Worm (Caenorhabditis elegans) whole organism, L1 larva: ENCODE data around the gene F23D12.3.

ENCODE experiments used
- ama-1 ChIP-seq: fragments of 150-350 bp; optimal IDR thresholded peaks from 2 replicates; lab custom pipeline; 2014
- blmp-1 ChIP-seq: fragments of 150-350 bp; optimal IDR thresholded peaks from 2 replicates; lab custom pipeline; 2014; ENCODE audit warnings: missing biosample characterization, missing genetic modification characterization
- efl-1 ChIP-seq, 4 experiments: fragments of 150-350 bp; optimal IDR thresholded peaks in 3 of 4; peaks in 1 of 4; 1 replicate in 1 of 4; 2 replicates in 3 of 4; lab custom pipeline; 2014; ENCODE audit warnings: missing biosample characterization in 2 of 4, missing genetic modification characterization in 2 of 4, missing genetic modification reagents in 2 of 4
- fkh-4 ChIP-seq: sonication (generic microtip); optimal IDR thresholded peaks from 2 replicates; lab custom pipeline; 2016; ENCODE audit warnings: missing compliant biosample characterization, missing genetic modification characterization, borderline replicate concordance
- grh-1 ChIP-seq: fragments of 200-800 bp; sonication (Bioruptor generic); IDR thresholded peaks from 2 replicates; pipeline ENCODE4 v1.3.6; 2022; ENCODE audit warnings: missing genetic modification reagents, missing genetic modification characterization, missing compliant biosample characterization
- nhr-11 ChIP-seq: fragments of 150-350 bp; optimal IDR thresholded peaks from 2 replicates; lab custom pipeline; 2014; ENCODE audit warnings: missing biosample characterization, missing genetic modification characterization
- pqm-1 ChIP-seq: sonication (generic microtip); optimal IDR thresholded peaks from 3 replicates; lab custom pipeline; 2017; ENCODE audit warnings: missing biosample characterization, missing genetic modification characterization
- snpc-4 ChIP-seq: fragments of 150-350 bp; optimal IDR thresholded peaks from 2 replicates; lab custom pipeline; 2014; ENCODE audit warnings: missing biosample characterization, missing genetic modification characterization
- xbp-1 ChIP-seq: sonication (generic microtip); optimal IDR thresholded peaks from 2 replicates; lab custom pipeline; 2016; ENCODE audit warnings: missing genetic modification characterization, missing compliant biosample characterization

- TF ChIP-seq snpc-4 (no peak), nhr-11 (tag; lab: Kevin White, UChicago) (no peak), blmp-1 (tag; lab: Kevin White, UChicago) (no peak), efl-1 (optimal IDR thresholded peaks at IDR 0.05; lab: Kevin White, UChicago) (no peak), efl-1 (GFP tag; optimal IDR thresholded peaks at IDR 0.05 in 1 of 2; lab: Kevin White, UChicago) (no peak), fkh-4 (tag; lab: Kevin White, UChicago) (no peak), ama-1 (lab: Kevin White, UChicago) (no peak), pqm-1 (tag; lab: Kevin White, UChicago) (no peak), xbp-1 (tag; lab: Kevin White, UChicago) (no peak), grh-1 (GFP tag; lab: Robert Waterston, UW) (no peak)
These were observed 47.2 kb upstream of the F23D12.3 start, which contains the start of gene Y60A9.1 for ce11 chrX:14395267-14395666.
